Worm (Caenorhabditis elegans) whole organism, early embryonic: ENCODE data around the gene mua-6.

ENCODE experiments used
- B0310.2 ChIP-seq: sonication (generic microtip); optimal IDR thresholded peaks from 2 replicates; lab custom pipeline; 2016; ENCODE audit warnings: mild to moderate bottlenecking, missing genetic modification characterization, missing compliant biosample characterization
- ama-1 ChIP-seq: fragments of 150-350 bp; optimal IDR thresholded peaks from 2 replicates; lab custom pipeline; 2014
- ceh-36 ChIP-seq: sonication (generic microtip); optimal IDR thresholded peaks from 2 replicates; lab custom pipeline; 2016; ENCODE audit warnings: missing genetic modification characterization, inconsistent platforms, missing compliant biosample characterization
- ets-7 ChIP-seq: sonication (generic microtip); optimal IDR thresholded peaks from 2 replicates; lab custom pipeline; 2016; ENCODE audit warnings: missing genotype, missing genetic modification characterization, missing compliant biosample characterization
- flt-1 ChIP-seq: fragments of 200-800 bp; sonication (Bioruptor generic); IDR thresholded peaks from 2 replicates; pipeline ENCODE4 v1.3.6; 2022; ENCODE audit warnings: missing genetic modification characterization, missing compliant biosample characterization
- hmbx-1 ChIP-seq: sonication (generic microtip); optimal IDR thresholded peaks from 2 replicates; lab custom pipeline; 2016; ENCODE audit warnings: mild to moderate bottlenecking, missing genetic modification characterization, missing compliant biosample characterization
- scrt-1 ChIP-seq: fragments of 200-800 bp; sonication (Bioruptor generic); IDR thresholded peaks from 2 replicates; pipeline ENCODE4 v1.3.6; 2022; ENCODE audit warnings: missing genetic modification characterization, missing compliant biosample characterization
- tbx-11 ChIP-seq: fragments of 200-800 bp; sonication (Bioruptor generic); IDR thresholded peaks from 2 replicates; pipeline ENCODE4 v1.3.6; 2022; ENCODE audit warnings: missing genetic modification characterization, missing compliant biosample characterization

DNA sequence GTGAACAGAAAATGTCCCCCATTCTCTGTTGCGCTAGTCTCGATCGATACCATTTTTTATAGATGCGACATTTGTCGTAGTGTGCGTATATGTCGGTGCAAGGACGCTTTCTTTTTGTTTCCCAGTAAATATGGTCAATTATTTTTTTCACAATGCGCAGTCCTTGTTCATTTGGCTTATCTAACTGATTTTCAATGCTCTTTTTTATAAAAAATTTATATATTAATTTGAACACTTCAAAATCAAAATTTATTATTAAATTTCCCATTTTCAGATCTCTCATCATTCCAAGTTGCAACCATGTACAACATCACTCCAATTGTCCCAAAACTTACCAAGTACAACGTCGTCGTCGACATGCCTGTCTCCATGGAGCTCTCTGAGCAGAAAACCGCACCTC lies 48.4 kb downstream of the mua-6 start, which contains the start of gene F23A7.1:
- TF ChIP-seq flt-1 (GFP tag; lab: Robert Waterston, UW), result no peak
- TF ChIP-seq hmbx-1 (tag; lab: Kevin White, UChicago), result no peak
- no peak for TF ChIP-seq ceh-36
- no peak for TF ChIP-seq B0310.2 (tag; lab: Kevin White, UChicago)
- TF ChIP-seq tbx-11, result no peak
- no peak for TF ChIP-seq ama-1 (lab: Kevin White, UChicago)
- no peak for TF ChIP-seq ets-7
- TF ChIP-seq scrt-1 (GFP tag; lab: Robert Waterston, UW), result no peak
